Worm (Caenorhabditis elegans): ENCODE results near the gene T19C9.8.
"Not testable (repeated sequence)": the region's sequence is repeated elsewhere in the genome, so short reads cannot be mapped to it uniquely, and the experiment has no call there.

ce11 chrV:17255028-17255427, 16.1 kb downstream of the T19C9.8 start, which contains the start of gene srh-116:
- not testable (repeated sequence) for TF ChIP-seq ama-1 (optimal IDR thresholded peaks at IDR 0.05); ceh-36 (tag; optimal IDR thresholded peaks at IDR 0.05); sea-1 (GFP tag; conservative IDR thresholded peaks at IDR 0.05); ceh-13 (GFP tag; optimal IDR thresholded peaks at IDR 0.05); hmbx-1 (tag; optimal IDR thresholded peaks at IDR 0.05); B0310.2 (tag; optimal IDR thresholded peaks at IDR 0.05); scrt-1 (GFP tag; IDR thresholded peaks at IDR 0.05); flt-1 (GFP tag; IDR thresholded peaks at IDR 0.05); ets-7 (tag; optimal IDR thresholded peaks at IDR 0.05); F13C5.2 (tag; optimal IDR thresholded peaks at IDR 0.05); aly-1 (tag; optimal IDR thresholded peaks at IDR 0.05); hmg-4 (GFP tag; optimal IDR thresholded peaks at IDR 0.05); tra-4 (tag; optimal IDR thresholded peaks at IDR 0.05)

All from whole organism, early embryonic.